Worm (Caenorhabditis elegans): Measurements from ENCODE around the gene Y45G5AL.1.

Y45G5AL.1 gene

DNA sequence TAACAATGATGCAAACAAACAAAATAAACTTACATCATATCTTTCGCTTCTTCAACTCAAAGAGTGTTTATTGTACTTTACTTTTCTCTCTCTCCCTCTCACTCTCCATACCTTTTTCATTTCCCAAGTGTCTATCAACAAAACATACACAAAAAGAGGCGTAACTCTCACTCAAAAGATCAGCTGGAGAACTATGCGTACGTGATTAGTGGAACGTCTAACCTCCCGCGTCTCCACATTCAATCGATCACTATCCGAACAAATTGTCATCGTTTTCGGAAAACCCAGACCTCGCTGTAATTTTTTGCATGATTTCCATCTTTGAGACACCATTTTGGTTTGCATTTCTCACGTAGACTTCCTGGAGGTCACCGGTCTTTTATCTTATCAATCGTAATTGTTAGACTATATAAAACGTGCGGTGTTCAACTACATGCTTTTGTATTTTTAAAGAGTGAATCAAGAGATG lies 12.8 kb upstream of the Y45G5AL.1 start, which contains the start of gene nhr-57:
TSS of gene nhr-57 (plus strand) at position 419 of the 469 bp plus-strand sequence.
- TF ChIP-seq ceh-36 (tag; optimal IDR thresholded peaks at IDR 0.05) = no peak
- TF ChIP-seq ceh-13 (GFP tag; optimal IDR thresholded peaks at IDR 0.05) = no peak
- no peak for TF ChIP-seq ets-7 (tag; optimal IDR thresholded peaks at IDR 0.05)
- no peak for TF ChIP-seq flt-1 (GFP tag; IDR thresholded peaks at IDR 0.05)
- no peak for TF ChIP-seq hmbx-1 (tag; optimal IDR thresholded peaks at IDR 0.05)
- no peak for TF ChIP-seq ama-1 (optimal IDR thresholded peaks at IDR 0.05)
- no peak for TF ChIP-seq aly-1 (tag; optimal IDR thresholded peaks at IDR 0.05)
- TF ChIP-seq tbx-37 (GFP tag; conservative IDR thresholded peaks at IDR 0.05) = no peak
- TF ChIP-seq hmg-4 (GFP tag; optimal IDR thresholded peaks at IDR 0.05) = no peak
- no peak for TF ChIP-seq scrt-1 (GFP tag; IDR thresholded peaks at IDR 0.05)
- no peak for TF ChIP-seq F13C5.2 (tag; optimal IDR thresholded peaks at IDR 0.05)
- no peak for TF ChIP-seq B0310.2 (tag; optimal IDR thresholded peaks at IDR 0.05)
- no peak for TF ChIP-seq sea-1 (GFP tag; conservative IDR thresholded peaks at IDR 0.05)
- no peak for TF ChIP-seq hnd-1 (tag; optimal IDR thresholded peaks at IDR 0.05)
- no peak for TF ChIP-seq pes-1 (GFP tag; IDR thresholded peaks at IDR 0.05)

DNA sequence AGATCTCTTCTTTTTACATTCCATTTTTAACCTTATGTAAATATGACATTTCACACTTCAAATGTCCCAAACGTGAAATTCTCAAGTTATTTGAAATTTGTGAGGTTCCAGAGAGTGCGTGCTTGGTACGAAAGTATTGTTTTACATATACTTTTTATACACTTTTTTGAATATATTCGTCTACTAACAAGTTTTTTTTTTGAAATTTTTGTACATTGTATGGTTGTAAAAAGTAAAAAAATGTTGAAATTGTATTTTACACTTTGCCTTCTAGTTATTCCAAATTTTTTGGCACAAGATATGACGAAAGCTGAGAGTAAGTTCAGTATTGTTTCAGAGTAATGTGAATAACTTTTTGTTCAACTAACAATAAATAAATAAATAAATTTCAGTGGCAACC lies 9.6 kb upstream of the Y45G5AL.1 start, which contains the start of gene lgc-1:
TSS of gene lgc-1 (plus strand) at position 301 of the 400 bp plus-strand sequence.
- TF ChIP-seq B0310.2 (tag; optimal IDR thresholded peaks at IDR 0.05) = no peak
- no peak for TF ChIP-seq tbx-11 (GFP tag; IDR thresholded peaks at IDR 0.05)
- no peak for TF ChIP-seq hmg-4 (GFP tag; optimal IDR thresholded peaks at IDR 0.05)
- TF ChIP-seq hnd-1 (tag; optimal IDR thresholded peaks at IDR 0.05) = no peak
- TF ChIP-seq tra-4 (tag; optimal IDR thresholded peaks at IDR 0.05) = no peak
- no peak for TF ChIP-seq pes-1 (GFP tag; IDR thresholded peaks at IDR 0.05)
- TF ChIP-seq scrt-1 (GFP tag; IDR thresholded peaks at IDR 0.05) = no peak
- no peak for TF ChIP-seq hmbx-1 (tag; optimal IDR thresholded peaks at IDR 0.05)
- no peak for TF ChIP-seq ceh-36 (tag; optimal IDR thresholded peaks at IDR 0.05)
- no peak for TF ChIP-seq flt-1 (GFP tag; IDR thresholded peaks at IDR 0.05)
- no peak for TF ChIP-seq aly-1 (tag; optimal IDR thresholded peaks at IDR 0.05)
- no peak for TF ChIP-seq sea-1 (GFP tag; conservative IDR thresholded peaks at IDR 0.05)
- TF ChIP-seq tbx-37 (GFP tag; conservative IDR thresholded peaks at IDR 0.05) = no peak
- TF ChIP-seq F13C5.2 (tag; optimal IDR thresholded peaks at IDR 0.05) = no peak
- no peak for TF ChIP-seq ets-7 (tag; optimal IDR thresholded peaks at IDR 0.05)
- no peak for TF ChIP-seq ceh-13 (GFP tag; optimal IDR thresholded peaks at IDR 0.05)
- TF ChIP-seq ama-1 (optimal IDR thresholded peaks at IDR 0.05) = no peak

DNA sequence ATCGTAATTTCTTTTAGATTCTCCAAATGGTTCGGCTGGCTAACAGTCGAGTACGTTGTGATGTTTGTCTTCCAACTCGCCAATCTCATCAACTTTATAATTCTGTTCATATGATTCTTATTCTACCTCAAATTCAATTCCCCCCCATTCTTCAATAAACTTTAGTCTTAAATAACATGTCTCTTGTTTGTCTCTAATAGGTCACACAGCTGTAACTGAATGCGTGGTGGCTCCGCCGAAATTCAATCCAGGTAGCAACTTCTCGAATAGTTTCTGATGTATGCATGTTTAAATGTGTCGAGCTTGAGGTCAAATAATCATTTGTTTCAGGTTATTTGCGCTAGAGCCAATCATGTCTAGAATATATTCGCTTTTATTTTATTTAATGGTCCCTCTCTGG lies 5.6 kb upstream of the Y45G5AL.1 start, which contains the start of gene lgc-29:
TSS of gene lgc-29 (plus strand) at position 301 of the 400 bp plus-strand sequence.
- TF ChIP-seq hmg-4 (GFP tag; optimal IDR thresholded peaks at IDR 0.05) (no peak), hmbx-1 (tag; optimal IDR thresholded peaks at IDR 0.05) (no peak), tbx-37 (GFP tag; conservative IDR thresholded peaks at IDR 0.05) (no peak), aly-1 (tag; optimal IDR thresholded peaks at IDR 0.05) (no peak), sea-1 (GFP tag; conservative IDR thresholded peaks at IDR 0.05) (no peak), F13C5.2 (tag; optimal IDR thresholded peaks at IDR 0.05) (no peak), tra-4 (tag; optimal IDR thresholded peaks at IDR 0.05) (no peak), ceh-36 (tag; optimal IDR thresholded peaks at IDR 0.05) (no peak), scrt-1 (GFP tag; IDR thresholded peaks at IDR 0.05) (no peak), B0310.2 (tag; optimal IDR thresholded peaks at IDR 0.05) (no peak), hnd-1 (tag; optimal IDR thresholded peaks at IDR 0.05) (no peak), ceh-13 (GFP tag; optimal IDR thresholded peaks at IDR 0.05) (no peak), ets-7 (tag; optimal IDR thresholded peaks at IDR 0.05) (no peak), flt-1 (GFP tag; IDR thresholded peaks at IDR 0.05) (no peak), ama-1 (optimal IDR thresholded peaks at IDR 0.05) (no peak), pes-1 (GFP tag; IDR thresholded peaks at IDR 0.05) (no peak), tbx-11 (GFP tag; IDR thresholded peaks at IDR 0.05) (no peak)

DNA sequence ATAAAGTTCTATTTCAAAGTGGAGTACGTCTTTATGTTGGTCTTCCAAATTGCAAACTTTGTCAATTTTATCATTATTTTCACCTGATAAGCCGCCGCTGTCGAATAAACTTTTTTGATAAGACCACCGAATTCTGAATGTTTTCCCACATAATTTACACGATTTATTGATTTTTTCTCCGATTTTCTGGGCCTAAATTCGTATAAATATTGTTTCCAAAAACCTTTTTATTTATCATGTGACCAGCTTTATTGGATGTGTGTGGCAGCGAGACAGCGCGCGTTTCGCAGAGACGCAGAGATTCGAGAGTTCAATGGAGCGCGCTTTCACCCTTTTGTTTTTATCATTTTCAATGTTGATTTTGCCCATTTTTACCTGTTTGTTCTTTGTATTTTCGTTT lies 1.3 kb upstream of the Y45G5AL.1 start:
- no peak for TF ChIP-seq aly-1 (tag; optimal IDR thresholded peaks at IDR 0.05)
- no peak for TF ChIP-seq hmbx-1 (tag; optimal IDR thresholded peaks at IDR 0.05)
- no peak for TF ChIP-seq pes-1 (GFP tag; IDR thresholded peaks at IDR 0.05)
- TF ChIP-seq ets-7 (tag; optimal IDR thresholded peaks at IDR 0.05) = no peak
- no peak for TF ChIP-seq scrt-1 (GFP tag; IDR thresholded peaks at IDR 0.05)
- TF ChIP-seq tbx-11 (GFP tag; IDR thresholded peaks at IDR 0.05) = no peak
- no peak for TF ChIP-seq sea-1 (GFP tag; conservative IDR thresholded peaks at IDR 0.05)
- no peak for TF ChIP-seq F13C5.2 (tag; optimal IDR thresholded peaks at IDR 0.05)
- TF ChIP-seq ama-1 (optimal IDR thresholded peaks at IDR 0.05) = no peak
- TF ChIP-seq ceh-36 (tag; optimal IDR thresholded peaks at IDR 0.05) = no peak
- no peak for TF ChIP-seq B0310.2 (tag; optimal IDR thresholded peaks at IDR 0.05)
- no peak for TF ChIP-seq tra-4 (tag; optimal IDR thresholded peaks at IDR 0.05)
- TF ChIP-seq hnd-1 (tag; optimal IDR thresholded peaks at IDR 0.05) = no peak
- TF ChIP-seq ceh-13 (GFP tag; optimal IDR thresholded peaks at IDR 0.05) = no peak

DNA sequence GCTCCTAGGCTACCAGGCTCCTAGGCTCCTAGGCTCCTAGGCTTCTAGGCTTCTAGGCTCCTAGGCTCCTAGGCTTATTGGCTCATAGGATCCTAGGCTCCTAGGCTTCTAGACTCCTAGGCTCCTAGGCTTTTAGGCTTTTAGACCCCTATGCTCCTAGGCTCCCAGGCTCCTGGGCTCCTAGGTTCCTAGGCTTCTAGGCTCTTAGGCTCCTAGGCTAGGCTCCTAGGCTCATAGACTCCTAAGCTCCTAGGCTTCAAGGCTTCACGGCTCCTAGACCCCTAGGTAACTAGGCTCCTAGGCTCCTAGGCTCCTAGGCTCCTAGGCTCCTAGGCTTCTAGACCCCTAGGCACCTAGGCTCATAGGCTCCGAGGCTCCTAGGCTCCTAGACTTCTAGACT lies 7.1 kb downstream of the Y45G5AL.1 start:
- no peak for TF ChIP-seq tbx-11 (GFP tag; IDR thresholded peaks at IDR 0.05)
- no peak for TF ChIP-seq ceh-36 (tag; optimal IDR thresholded peaks at IDR 0.05)
- no peak for TF ChIP-seq ets-7 (tag; optimal IDR thresholded peaks at IDR 0.05)
- TF ChIP-seq ceh-13 (GFP tag; optimal IDR thresholded peaks at IDR 0.05) = no peak
- no peak for TF ChIP-seq sea-1 (GFP tag; conservative IDR thresholded peaks at IDR 0.05)
- no peak for TF ChIP-seq hmg-4 (GFP tag; optimal IDR thresholded peaks at IDR 0.05)
- no peak for TF ChIP-seq tbx-37 (GFP tag; conservative IDR thresholded peaks at IDR 0.05)
- no peak for TF ChIP-seq B0310.2 (tag; optimal IDR thresholded peaks at IDR 0.05)
- no peak for TF ChIP-seq ama-1 (optimal IDR thresholded peaks at IDR 0.05)
- no peak for TF ChIP-seq hnd-1 (tag; optimal IDR thresholded peaks at IDR 0.05)
- no peak for TF ChIP-seq scrt-1 (GFP tag; IDR thresholded peaks at IDR 0.05)
- no peak for TF ChIP-seq aly-1 (tag; optimal IDR thresholded peaks at IDR 0.05)
- no peak for TF ChIP-seq flt-1 (GFP tag; IDR thresholded peaks at IDR 0.05)
- no peak; the same call in 1 of the 2 replicates for TF ChIP-seq pes-1 (GFP tag; IDR thresholded peaks at IDR 0.05)
- TF ChIP-seq tra-4 (tag; optimal IDR thresholded peaks at IDR 0.05) = no peak
- TF ChIP-seq F13C5.2 (tag; optimal IDR thresholded peaks at IDR 0.05) = no peak
- no peak for TF ChIP-seq hmbx-1 (tag; optimal IDR thresholded peaks at IDR 0.05)

DNA sequence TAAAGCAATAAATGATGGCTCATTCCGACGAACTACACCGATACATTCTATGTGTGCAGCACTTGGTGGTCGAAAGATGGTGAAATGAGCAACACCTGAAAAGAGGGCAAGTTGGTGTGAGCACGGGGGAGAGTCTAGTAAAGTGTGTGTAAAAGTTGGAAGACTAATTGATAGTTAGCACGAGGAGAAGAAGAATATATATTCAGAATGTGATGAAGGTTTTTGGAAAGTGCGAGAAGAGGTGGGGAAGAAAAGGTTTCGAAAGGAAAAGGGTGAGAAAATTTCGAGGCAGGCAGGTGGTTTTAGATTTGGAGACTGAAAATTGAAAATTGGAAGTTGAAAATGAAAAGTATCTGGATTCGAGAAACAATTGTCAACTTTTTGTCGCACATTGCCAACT lies 7.9 kb downstream of the Y45G5AL.1 start, which contains the start of gene Y45G5AM.6:
TSS of gene Y45G5AM.6 (minus strand) at position 101 of the 400 bp plus-strand sequence.
- TF ChIP-seq flt-1 (GFP tag; IDR thresholded peaks at IDR 0.05) = no peak
- TF ChIP-seq pes-1 (GFP tag; IDR thresholded peaks at IDR 0.05) = no peak
- no peak for TF ChIP-seq B0310.2 (tag; optimal IDR thresholded peaks at IDR 0.05)
- no peak for TF ChIP-seq scrt-1 (GFP tag; IDR thresholded peaks at IDR 0.05)
- no peak for TF ChIP-seq tbx-37 (GFP tag; conservative IDR thresholded peaks at IDR 0.05)
- no peak for TF ChIP-seq hnd-1 (tag; optimal IDR thresholded peaks at IDR 0.05)
- no peak for TF ChIP-seq ceh-36 (tag; optimal IDR thresholded peaks at IDR 0.05)
- TF ChIP-seq tra-4 (tag; optimal IDR thresholded peaks at IDR 0.05) = no peak
- no peak for TF ChIP-seq ama-1 (optimal IDR thresholded peaks at IDR 0.05)
- TF ChIP-seq F13C5.2 (tag; optimal IDR thresholded peaks at IDR 0.05) = no peak
- TF ChIP-seq tbx-11 (GFP tag; IDR thresholded peaks at IDR 0.05) = no peak
- no peak for TF ChIP-seq hmg-4 (GFP tag; optimal IDR thresholded peaks at IDR 0.05)
- TF ChIP-seq ets-7 (tag; optimal IDR thresholded peaks at IDR 0.05) = no peak
- TF ChIP-seq sea-1 (GFP tag; conservative IDR thresholded peaks at IDR 0.05) = no peak
- TF ChIP-seq ceh-13 (GFP tag; optimal IDR thresholded peaks at IDR 0.05) = no peak
